Fruit fly (Drosophila melanogaster) whole organism: Measurements from ENCODE around the gene Pebp1.

Experiments
- EcR ChIP-seq, 2 experiments: fragments of >200 bp; optimal IDR thresholded peaks; 2 replicates each; lab custom pipeline; 2017; ENCODE audit warnings: missing biosample characterization in 2 of 2, missing genetic modification characterization in 2 of 2, missing genetic modification reagents in 2 of 2
- pan ChIP-seq: fragments of >200 bp; optimal IDR thresholded peaks from 2 replicates; lab custom pipeline; 2017

dm6 chr3R:22456007-22456406 is 9.8 kb upstream of the Pebp1 start:
- TF ChIP-seq pan (lab: Kevin White, UChicago) = no peak
- no peak for TF ChIP-seq EcR (GFP tag; optimal IDR thresholded peaks at IDR 0.05; lab: Kevin White, UChicago)
